Fruit fly (Drosophila melanogaster) whole organism, prepupa: ENCODE data around the gene CG31274.

Experiments
- CG11762 ChIP-seq: fragments of 200-800 bp; sonication (Bioruptor generic); optimal IDR thresholded peaks from 3 replicates; lab custom pipeline; 2016; ENCODE audit warnings: missing biosample characterization, missing genetic modification characterization; ENCODE audit not compliant: insufficient read depth
- CG11902 ChIP-seq: fragments of 200-800 bp; sonication (Bioruptor generic); optimal IDR thresholded peaks from 3 replicates; lab custom pipeline; 2016; ENCODE audit warnings: missing biosample characterization, missing genetic modification characterization
- CG6808 ChIP-seq: fragments of 200-800 bp; sonication (Bioruptor generic); optimal IDR thresholded peaks from 3 replicates; lab custom pipeline; 2017; ENCODE audit warnings: missing biosample characterization, missing genetic modification characterization, mild to moderate bottlenecking, moderate library complexity, missing genetic modification reagents
- CG6854 ChIP-seq: fragments of 200-800 bp; sonication (Bioruptor generic); optimal IDR thresholded peaks from 2 replicates; lab custom pipeline; 2017; ENCODE audit warnings: missing biosample characterization, mild to moderate bottlenecking, missing genetic modification characterization
- Sox15 ChIP-seq: fragments of 200-800 bp; sonication (Bioruptor generic); optimal IDR thresholded peaks from 3 replicates; lab custom pipeline; 2016; ENCODE audit warnings: missing biosample characterization, missing genetic modification characterization
- acj6 ChIP-seq: fragments of 200-800 bp; sonication (Bioruptor generic); optimal IDR thresholded peaks from 3 replicates; lab custom pipeline; 2016; ENCODE audit warnings: missing biosample characterization, missing genetic modification characterization

DNA sequence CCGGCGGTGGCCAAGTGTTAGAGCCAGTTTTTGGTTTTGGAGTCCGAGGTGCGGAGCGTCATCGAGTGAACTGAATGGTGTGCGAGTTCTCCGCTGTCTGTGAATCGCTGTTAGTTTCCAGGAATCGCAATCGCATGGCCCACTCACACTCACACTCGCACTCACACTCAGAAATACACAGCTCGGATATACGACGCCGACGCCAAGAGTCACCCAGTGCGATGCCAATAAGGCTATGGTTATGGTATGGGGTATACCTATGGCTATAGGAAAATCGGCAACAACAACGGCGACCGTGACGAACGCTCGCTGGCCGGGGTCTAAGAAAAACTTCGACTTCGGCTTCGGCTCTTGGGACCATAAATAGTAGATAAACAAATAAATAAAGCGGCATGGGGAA is 20.7 kb upstream of the CG31274 start, which contains the start of gene Abd-B:
- no peak for TF ChIP-seq acj6 (GFP tag; lab: Kevin White, UChicago)
- no peak for TF ChIP-seq CG6854 (GFP tag; lab: Kevin White, UChicago)
- TF ChIP-seq CG6808 (GFP tag; lab: Kevin White, UChicago): no peak
- TF ChIP-seq CG11762: no peak
- TF ChIP-seq CG11902: no peak
- TF ChIP-seq Sox15 (GFP tag; lab: Kevin White, UChicago): no peak
